Fruit fly (Drosophila melanogaster) whole organism, embryonic: ENCODE measurements around the gene mof.

Experiments
- Adf1 ChIP-seq: fragments of 200-800 bp; sonication (Bioruptor generic); IDR thresholded peaks from 2 replicates; pipeline ENCODE4 v1.3.6; 2022; ENCODE audit warnings: missing biosample characterization, missing genetic modification characterization
- CG12942 ChIP-seq: fragments of 200-800 bp; sonication (Bioruptor generic); optimal IDR thresholded peaks from 3 replicates; lab custom pipeline; 2016; ENCODE audit warnings: missing biosample characterization, missing genetic modification characterization
- CG5953 ChIP-seq: fragments of 200-800 bp; sonication (Bioruptor generic); IDR thresholded peaks from 2 replicates; pipeline ENCODE4 v1.3.6; 2022; ENCODE audit warnings: missing biosample characterization, missing genetic modification characterization
- Gsc ChIP-seq: fragments of 200-800 bp; sonication (Bioruptor generic); IDR thresholded peaks from 2 replicates; pipeline ENCODE4 v1.3.6; 2022; ENCODE audit warnings: missing biosample characterization, missing genetic modification characterization

- peak; percentile 42; the same call in 1 of the 2 replicates for TF ChIP-seq Adf1
- TF ChIP-seq CG5953: no peak
- no peak for TF ChIP-seq CG12942 (GFP tag; lab: Kevin White, UChicago)
- no peak for TF ChIP-seq Gsc
Observed at dm6 chrX:5907916-5908315, 31.3 kb upstream of the mof start, which contains the start of gene CG12236.
